Fruit fly (Drosophila melanogaster) whole organism, embryonic: ENCODE measurements around the gene CG32713.

Source experiments
- ATbp ChIP-seq: fragments of 200-800 bp; sonication (Bioruptor generic); optimal IDR thresholded peaks from 2 replicates; lab custom pipeline; 2017; ENCODE audit warnings: missing biosample characterization, mild to moderate bottlenecking, missing genetic modification characterization, missing genetic modification reagents
- Blimp-1 ChIP-seq: fragments of 200-800 bp; sonication (Bioruptor generic); optimal IDR thresholded peaks from 3 replicates; lab custom pipeline; 2018; ENCODE audit warnings: missing biosample characterization, missing genetic modification characterization, mild to moderate bottlenecking, moderate library complexity, missing genetic modification reagents
- CG10209 ChIP-seq: fragments of 200-800 bp; sonication (Bioruptor generic); optimal IDR thresholded peaks from 3 replicates; lab custom pipeline; 2017; ENCODE audit warnings: missing biosample characterization, mild to moderate bottlenecking, missing genetic modification characterization, missing genetic modification reagents
- CG11504 ChIP-seq: fragments of 200-800 bp; sonication (Bioruptor generic); optimal IDR thresholded peaks from 3 replicates; lab custom pipeline; 2019; ENCODE audit warnings: missing biosample characterization, mild to moderate bottlenecking, missing genetic modification characterization, moderate library complexity
- CG11695 ChIP-seq: fragments of 200-800 bp; sonication (Bioruptor generic); IDR thresholded peaks from 3 replicates; pipeline ENCODE4 v1.3.6; 2022; ENCODE audit warnings: missing biosample characterization, missing genetic modification characterization
- CG11696 ChIP-seq: fragments of 200-800 bp; sonication (Bioruptor generic); IDR thresholded peaks from 2 replicates; pipeline ENCODE4 v1.3.6; 2022; ENCODE audit warnings: missing biosample characterization, missing genetic modification characterization
- CG12236 ChIP-seq: fragments of 200-800 bp; sonication (Bioruptor generic); optimal IDR thresholded peaks from 2 replicates; lab custom pipeline; 2016; ENCODE audit warnings: missing biosample characterization, missing genetic modification characterization
- CG12299 ChIP-seq: fragments of 200-800 bp; sonication (Bioruptor generic); optimal IDR thresholded peaks from 2 replicates; lab custom pipeline; 2018; ENCODE audit warnings: missing biosample characterization, mild to moderate bottlenecking, missing genetic modification characterization
- CG1233 ChIP-seq: fragments of 200-800 bp; sonication (Bioruptor generic); optimal IDR thresholded peaks from 4 replicates; lab custom pipeline; 2018; ENCODE audit warnings: missing biosample characterization, mild to moderate bottlenecking, missing genetic modification characterization
- CG15514 ChIP-seq: fragments of 200-800 bp; sonication (Bioruptor generic); optimal IDR thresholded peaks from 3 replicates; lab custom pipeline; 2017; ENCODE audit warnings: missing biosample characterization, missing genetic modification characterization, mild to moderate bottlenecking, moderate library complexity, missing genetic modification reagents
- CG1603 ChIP-seq: fragments of 200-800 bp; sonication (Bioruptor generic); optimal IDR thresholded peaks from 2 replicates; lab custom pipeline; 2019; ENCODE audit warnings: missing biosample characterization, mild to moderate bottlenecking, missing genetic modification characterization, moderate library complexity
- CG16815 ChIP-seq: fragments of 200-800 bp; sonication (Bioruptor generic); optimal IDR thresholded peaks from 3 replicates; lab custom pipeline; 2017; ENCODE audit warnings: missing biosample characterization, mild to moderate bottlenecking, missing genetic modification characterization
- CG17359 ChIP-seq: fragments of 200-800 bp; sonication (Bioruptor generic); optimal IDR thresholded peaks from 3 replicates; lab custom pipeline; 2018; ENCODE audit warnings: missing biosample characterization, mild to moderate bottlenecking, missing genetic modification characterization, moderate library complexity
- CG18619 ChIP-seq: fragments of 200-800 bp; sonication (Bioruptor generic); optimal IDR thresholded peaks from 3 replicates; lab custom pipeline; 2017; ENCODE audit warnings: missing biosample characterization, mild to moderate bottlenecking, missing genetic modification characterization
- CG4424 ChIP-seq: fragments of 200-800 bp; sonication (Bioruptor generic); optimal IDR thresholded peaks from 3 replicates; lab custom pipeline; 2016; ENCODE audit warnings: missing biosample characterization, missing genetic modification characterization
- CTCF ChIP-seq: fragments of 200-800 bp; sonication (Bioruptor generic); optimal IDR thresholded peaks from 2 replicates; lab custom pipeline; 2017; ENCODE audit warnings: missing biosample characterization, mild to moderate bottlenecking, missing genetic modification characterization, moderate library complexity
- Eip74EF ChIP-seq, 2 experiments: fragments of 200-800 bp in 1 of 2; fragments of >200 bp in 1 of 2; sonication (Bioruptor generic) in 1 of 2; optimal IDR thresholded peaks; 2 replicates each; lab custom pipeline; 2017 to 2019; ENCODE audit warnings: missing biosample characterization in 2 of 2, missing genetic modification characterization in 2 of 2, mild to moderate bottlenecking in 1 of 2, moderate library complexity in 1 of 2
- HmgD ChIP-seq: fragments of 200-800 bp; sonication (Bioruptor generic); optimal IDR thresholded peaks from 3 replicates; lab custom pipeline; 2016; ENCODE audit warnings: missing biosample characterization, missing genetic modification characterization
- MESR4 ChIP-seq: fragments of 200-800 bp; sonication (Bioruptor generic); optimal IDR thresholded peaks from 2 replicates; lab custom pipeline; 2018; ENCODE audit warnings: missing biosample characterization, mild to moderate bottlenecking, missing genetic modification characterization, moderate library complexity
- Med ChIP-seq: fragments of 200-800 bp; sonication (Bioruptor generic); peaks from one replicate; lab custom pipeline; 2016; ENCODE audit warnings: missing biosample characterization, missing genetic modification characterization, mild to moderate bottlenecking, inconsistent platforms, moderate library complexity
- Mrtf ChIP-seq: fragments of 200-800 bp; sonication (Bioruptor generic); IDR thresholded peaks from 3 replicates; pipeline ENCODE4 v1.3.6; 2022; ENCODE audit warnings: missing biosample characterization, missing genetic modification characterization
- Six4 ChIP-seq: fragments of 200-800 bp; sonication (Bioruptor generic); optimal IDR thresholded peaks from 2 replicates; lab custom pipeline; 2016; ENCODE audit warnings: missing biosample characterization, missing genetic modification characterization
- al ChIP-seq: fragments of 200-800 bp; sonication (Bioruptor generic); IDR thresholded peaks from 2 replicates; pipeline ENCODE4 v1.3.6; 2022; ENCODE audit warnings: missing biosample characterization, missing genetic modification characterization
- bsh ChIP-seq, 2 experiments: fragments of 200-800 bp; sonication (Bioruptor generic); optimal IDR thresholded peaks; 2 replicates each; lab custom pipeline; 2017 to 2018; ENCODE audit warnings: mild to moderate bottlenecking in 2 of 2, missing biosample characterization in 2 of 2, missing genetic modification characterization in 2 of 2, moderate library complexity in 1 of 2
- cas ChIP-seq: fragments of 200-800 bp; sonication (Bioruptor generic); IDR thresholded peaks from 2 replicates; pipeline ENCODE4 v1.3.6; 2022; ENCODE audit warnings: missing biosample characterization, missing genetic modification characterization
- caup ChIP-seq: fragments of 200-800 bp; sonication (Bioruptor generic); optimal IDR thresholded peaks from 3 replicates; lab custom pipeline; 2017; ENCODE audit warnings: missing biosample characterization, mild to moderate bottlenecking, missing genetic modification characterization, moderate library complexity; ENCODE audit not compliant: severe bottlenecking
- chinmo ChIP-seq: fragments of 200-800 bp; sonication (Bioruptor generic); IDR thresholded peaks from 4 replicates; pipeline ENCODE4 v1.3.6; 2022; ENCODE audit warnings: missing biosample characterization, missing genetic modification characterization; ENCODE audit not compliant: partially characterized antibody
- dimm ChIP-seq: fragments of 200-800 bp; sonication (Bioruptor generic); IDR thresholded peaks from 2 replicates; pipeline ENCODE4 v1.3.6; 2022; ENCODE audit warnings: missing biosample characterization, missing genetic modification characterization
- disco-r ChIP-seq: fragments of 200-800 bp; sonication (Bioruptor generic); optimal IDR thresholded peaks from 2 replicates; lab custom pipeline; 2016; ENCODE audit warnings: missing biosample characterization, missing genetic modification characterization
- dmrt11E ChIP-seq: fragments of 200-800 bp; sonication (Bioruptor generic); optimal IDR thresholded peaks from 3 replicates; lab custom pipeline; 2018; ENCODE audit warnings: missing biosample characterization, mild to moderate bottlenecking, missing genetic modification characterization, moderate library complexity
- dysf ChIP-seq: fragments of 200-800 bp; sonication (Bioruptor generic); IDR thresholded peaks from 3 replicates; pipeline ENCODE4 v1.3.6; 2022; ENCODE audit warnings: missing biosample characterization, missing genetic modification characterization
- exex ChIP-seq: fragments of 200-800 bp; sonication (Bioruptor generic); optimal IDR thresholded peaks from 4 replicates; lab custom pipeline; 2018; ENCODE audit warnings: missing biosample characterization, mild to moderate bottlenecking, missing genetic modification characterization, moderate library complexity
- fd3F ChIP-seq: fragments of 200-800 bp; sonication (Bioruptor generic); optimal IDR thresholded peaks from 2 replicates; lab custom pipeline; 2018; ENCODE audit warnings: missing biosample characterization, mild to moderate bottlenecking, missing genetic modification characterization, moderate library complexity
- fu2 ChIP-seq: fragments of 200-800 bp; sonication (Bioruptor generic); optimal IDR thresholded peaks from 2 replicates; lab custom pipeline; 2016; ENCODE audit warnings: missing biosample characterization, missing genetic modification characterization
- jigr1 ChIP-seq: fragments of 200-800 bp; sonication (Bioruptor generic); IDR thresholded peaks from 3 replicates; pipeline ENCODE4 v1.3.6; 2022; ENCODE audit warnings: missing biosample characterization, missing genetic modification characterization
- ken ChIP-seq: fragments of 200-800 bp; sonication (Bioruptor generic); IDR thresholded peaks from 3 replicates; pipeline ENCODE4 v1.3.6; 2022; ENCODE audit warnings: missing biosample characterization, missing genetic modification characterization
- klu ChIP-seq: fragments of 200-800 bp; sonication (Bioruptor generic); IDR thresholded peaks from 2 replicates; pipeline ENCODE4 v1.3.6; 2022; ENCODE audit warnings: missing biosample characterization, missing genetic modification characterization
- lab ChIP-seq: fragments of 200-800 bp; sonication (Bioruptor generic); optimal IDR thresholded peaks from 3 replicates; lab custom pipeline; 2017; ENCODE audit warnings: missing biosample characterization, missing genetic modification characterization, mild to moderate bottlenecking, moderate library complexity, missing genetic modification reagents
- nerfin-2 ChIP-seq: fragments of 200-800 bp; sonication (Bioruptor generic); IDR thresholded peaks from 2 replicates; pipeline ENCODE4 v1.3.6; 2022; ENCODE audit warnings: missing biosample characterization, missing genetic modification characterization; ENCODE audit not compliant: partially characterized antibody
- nom ChIP-seq: fragments of 200-800 bp; sonication (Bioruptor generic); optimal IDR thresholded peaks from 2 replicates; lab custom pipeline; 2017; ENCODE audit warnings: missing biosample characterization, missing genetic modification characterization, mild to moderate bottlenecking, moderate library complexity, missing genetic modification reagents
- onecut ChIP-seq: fragments of 200-800 bp; sonication (Bioruptor generic); IDR thresholded peaks from 2 replicates; pipeline ENCODE4 v1.3.6; 2022; ENCODE audit warnings: missing biosample characterization, missing genetic modification characterization
- org-1 ChIP-seq: fragments of 200-800 bp; sonication (Bioruptor generic); optimal IDR thresholded peaks from 2 replicates; lab custom pipeline; 2017; ENCODE audit warnings: missing biosample characterization, missing genetic modification characterization
- ranshi ChIP-seq: fragments of 200-800 bp; sonication (Bioruptor generic); IDR thresholded peaks from 2 replicates; pipeline ENCODE4 v1.3.6; 2022; ENCODE audit warnings: missing biosample characterization, missing genetic modification characterization
- sd ChIP-seq: fragments of 200-800 bp; sonication (Bioruptor generic); optimal IDR thresholded peaks from 3 replicates; lab custom pipeline; 2018; ENCODE audit warnings: missing biosample characterization, mild to moderate bottlenecking, missing genetic modification characterization, moderate library complexity
- sens ChIP-seq: fragments of 200-800 bp; sonication (Bioruptor generic); peaks from one replicate; lab custom pipeline; 2016; ENCODE audit warnings: missing biosample characterization, missing genetic modification characterization
- twi ChIP-seq: fragments of 200-800 bp; optimal IDR thresholded peaks from 2 replicates; lab custom pipeline; 2019; ENCODE audit warnings: missing biosample characterization, mild to moderate bottlenecking, missing genetic modification characterization, moderate library complexity
- yki ChIP-seq: fragments of >200 bp; optimal IDR thresholded peaks from 3 replicates; lab custom pipeline; 2018
- zen ChIP-seq: fragments of 200-800 bp; sonication (Bioruptor generic); optimal IDR thresholded peaks from 3 replicates; lab custom pipeline; 2018; ENCODE audit warnings: missing biosample characterization, mild to moderate bottlenecking, missing genetic modification characterization, moderate library complexity

Gene CG32713

dm6 chrX:8459452-8460040 is 2.1 kb upstream of the CG32713 start:
- TF ChIP-seq CG11504 (tag; lab: Kevin White, UChicago) (peak; percentile 9), CG11695 (0 out of 3 replicates have a peak, but pooled peaks have one; percentile 29), fu2 (no peak), org-1 (GFP tag; lab: Kevin White, UChicago) (no peak), lab (GFP tag; lab: Kevin White, UChicago) (peak; percentile 7), CG1603 (tag; lab: Kevin White, UChicago) (peak; percentile 20), Blimp-1 (peak; percentile 5), klu (GFP tag; lab: Robert Waterston, UW) (no peak), CG11696 (peak; percentile 54; the same call in 1 of the 2 replicates), onecut (GFP tag; lab: Robert Waterston, UW) (no peak), CG17359 (tag; lab: Kevin White, UChicago) (peak; percentile 19), CG1233 (GFP tag; lab: Kevin White, UChicago) (peak; percentile 2), Med (peak; percentile 0), sens (GFP tag; lab: Kevin White, UChicago) (peak; percentile 71), nom (GFP tag; lab: Kevin White, UChicago) (peak; percentile 54), bsh (GFP tag; optimal IDR thresholded peaks at IDR 0.05; lab: Kevin White, UChicago) (peak in 1 of 2 experiments; percentile 19), ATbp (GFP tag; lab: Kevin White, UChicago) (peak; percentile 8), disco-r (GFP tag; lab: Kevin White, UChicago) (no peak)

DNA sequence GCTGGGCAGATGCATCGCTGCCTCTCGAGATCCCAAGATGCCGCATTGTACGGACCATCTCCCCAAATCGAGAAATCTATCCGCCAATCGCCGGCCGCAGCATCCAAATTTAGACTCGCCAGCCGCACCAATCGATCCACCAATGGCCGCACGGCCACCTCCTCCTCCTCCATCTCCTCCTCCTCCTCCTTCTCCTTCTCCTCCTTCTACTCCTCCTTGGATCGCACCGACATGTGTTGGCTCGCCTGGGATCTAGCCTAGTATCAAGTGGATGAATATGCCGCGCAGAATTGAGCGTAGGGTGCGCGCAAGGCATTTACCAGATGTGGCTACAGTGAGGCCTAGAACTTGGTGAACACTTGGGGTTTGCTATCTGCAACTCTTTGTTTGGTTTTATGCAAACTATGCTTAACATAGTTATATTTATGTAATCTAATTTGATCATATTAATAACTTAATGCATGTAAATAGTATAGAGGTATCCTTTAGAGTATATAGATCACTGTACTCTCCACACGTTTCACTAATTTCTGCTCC is 2.3 kb downstream of the CG32713 start, which contains the start of gene org-1:
org-1 (minus strand) TSS at position 51 of the 537 bp plus-strand sequence.
- no peak for TF ChIP-seq nerfin-2 (GFP tag; lab: Robert Waterston, UW)
- TF ChIP-seq HmgD (GFP tag; lab: Kevin White, UChicago): peak; percentile 26
- TF ChIP-seq CG12299 (tag; lab: Kevin White, UChicago): peak; percentile 88
- TF ChIP-seq CG12236: peak; percentile 50
- TF ChIP-seq sd (tag; lab: Kevin White, UChicago): peak; percentile 72
- peak; percentile 31 for TF ChIP-seq MESR4 (GFP tag; lab: Kevin White, UChicago)
- peak; percentile 98 for TF ChIP-seq Mrtf
- TF ChIP-seq Six4 (GFP tag; lab: Kevin White, UChicago): peak; percentile 93
- TF ChIP-seq dysf (GFP tag; lab: Robert Waterston, UW): peak; percentile 98
- peak; percentile 88 for TF ChIP-seq CG18619 (GFP tag; lab: Kevin White, UChicago)
- TF ChIP-seq CTCF (GFP tag; lab: Kevin White, UChicago): peak; percentile 58
- peak; percentile 97 for TF ChIP-seq jigr1 (GFP tag; lab: Robert Waterston, UW)
- TF ChIP-seq cas (GFP tag; lab: Robert Waterston, UW): peak; percentile 92
- TF ChIP-seq Eip74EF (GFP tag; optimal IDR thresholded peaks at IDR 0.05; lab: Kevin White, UChicago): peak in 1 of 2 experiments; percentile 88
- TF ChIP-seq yki (lab: Kevin White, UChicago): no peak
- peak; percentile 58 for TF ChIP-seq exex
- TF ChIP-seq lab (GFP tag; lab: Kevin White, UChicago): peak; percentile 94
- peak; percentile 72 for TF ChIP-seq CG15514 (GFP tag; lab: Kevin White, UChicago)
- peak; percentile 95 for TF ChIP-seq zen (tag; lab: Kevin White, UChicago)
- peak; percentile 88 for TF ChIP-seq fd3F (GFP tag; lab: Kevin White, UChicago)
- peak; percentile 97 for TF ChIP-seq twi (tag; lab: Kevin White, UChicago)
- peak; percentile 44 for TF ChIP-seq fu2
- no peak for TF ChIP-seq chinmo (GFP tag; lab: Robert Waterston, UW)
- TF ChIP-seq dmrt11E (tag; lab: Kevin White, UChicago): peak; percentile 98
- TF ChIP-seq dimm: peak; percentile 96
- peak; percentile 98 for TF ChIP-seq ranshi (GFP tag; lab: Robert Waterston, UW)
- peak; percentile 89 for TF ChIP-seq caup (GFP tag; lab: Kevin White, UChicago)
- TF ChIP-seq CG10209 (GFP tag; lab: Kevin White, UChicago): peak; percentile 93
- peak; percentile 95 for TF ChIP-seq CG16815 (GFP tag; lab: Kevin White, UChicago)
- TF ChIP-seq CG4424 (GFP tag; lab: Kevin White, UChicago): peak; percentile 97
- TF ChIP-seq al: peak; percentile 92
- peak; percentile 98 for TF ChIP-seq ken (GFP tag; lab: Robert Waterston, UW)
